Fruit fly (Drosophila melanogaster): ENCODE measurements around the gene org-1.
A peak's percentile ranks its signal among the peaks of the same experiment; 100 is the strongest.

The org-1 gene

dm6 chrX:8414351-8414750 is 40.5 kb downstream of the org-1 start:
- TF ChIP-seq usp (GFP tag; optimal IDR thresholded peaks at IDR 0.05): no peak
- no peak for TF ChIP-seq CG8478 (optimal IDR thresholded peaks at IDR 0.05)
- no peak for TF ChIP-seq EcR (GFP tag; optimal IDR thresholded peaks at IDR 0.05)
- TF ChIP-seq pan (optimal IDR thresholded peaks at IDR 0.05): no peak
- no peak for TF ChIP-seq Dll (optimal IDR thresholded peaks at IDR 0.05)
- TF ChIP-seq psq (optimal IDR thresholded peaks at IDR 0.05): no peak

dm6 chrX:8413513-8414113 is 41.3 kb downstream of the org-1 start:
- TF ChIP-seq usp (GFP tag; optimal IDR thresholded peaks at IDR 0.05) (no peak), pan (optimal IDR thresholded peaks at IDR 0.05) (no peak), psq (optimal IDR thresholded peaks at IDR 0.05) (no peak), Dll (optimal IDR thresholded peaks at IDR 0.05) (no peak), EcR (GFP tag; optimal IDR thresholded peaks at IDR 0.05) (no peak), CG8478 (optimal IDR thresholded peaks at IDR 0.05) (no peak)

DNA sequence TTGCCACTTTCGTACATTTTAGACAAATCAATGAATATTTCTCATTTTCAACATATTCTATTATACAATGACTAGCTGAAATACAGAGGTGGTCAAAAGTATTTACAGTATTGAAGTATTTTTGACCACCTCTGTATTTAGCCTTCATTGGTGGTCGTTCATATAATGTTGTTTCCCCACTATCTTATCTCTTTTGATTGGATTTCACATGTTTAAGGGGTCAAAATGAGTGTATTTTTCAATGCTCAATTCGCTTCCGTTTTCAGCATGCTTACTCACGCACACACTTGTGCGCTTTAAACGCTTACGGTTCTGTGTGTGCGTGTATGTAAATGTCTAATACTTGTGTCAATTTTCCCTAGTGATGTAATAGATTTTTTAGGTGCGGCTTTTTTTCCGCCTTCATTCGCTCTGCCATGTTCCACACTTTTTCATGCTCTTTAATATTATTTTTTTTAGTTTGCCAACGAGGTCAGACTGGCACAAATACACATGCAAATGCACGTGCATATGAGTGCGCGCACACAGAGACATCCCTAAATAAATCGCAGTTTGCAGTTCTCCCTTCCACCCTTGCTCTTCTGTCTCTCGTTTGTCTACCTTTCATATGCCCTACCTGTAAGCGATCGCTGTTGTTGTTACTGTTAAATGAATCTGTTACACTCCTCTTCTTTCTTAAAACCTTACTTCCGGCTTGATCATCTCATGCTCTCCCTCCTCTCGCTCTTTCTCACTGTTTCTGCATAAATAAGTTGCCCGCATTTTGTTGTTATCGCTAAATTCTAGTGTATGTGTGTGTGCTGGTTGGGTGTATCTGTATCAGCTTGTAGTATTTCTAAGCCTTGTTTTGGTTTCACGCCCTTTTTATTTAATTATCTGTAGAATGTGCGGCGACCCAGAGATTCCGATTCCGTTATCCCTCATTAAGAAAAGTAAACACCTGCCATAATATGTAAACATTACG is 42.4 kb downstream of the org-1 start:
- TF ChIP-seq CG8478 (optimal IDR thresholded peaks at IDR 0.05) (no peak), psq (optimal IDR thresholded peaks at IDR 0.05) (no peak), usp (GFP tag; optimal IDR thresholded peaks at IDR 0.05) (no peak), EcR (GFP tag; optimal IDR thresholded peaks at IDR 0.05) (no peak), Dll (optimal IDR thresholded peaks at IDR 0.05) (no peak), pan (optimal IDR thresholded peaks at IDR 0.05) (no peak)

dm6 chrX:8411532-8411960 is 43.3 kb downstream of the org-1 start, which contains the start of gene lawc:
lawc (minus strand) TSS chrX:8411658.
- no peak for TF ChIP-seq EcR (GFP tag; optimal IDR thresholded peaks at IDR 0.05)
- no peak for TF ChIP-seq Dll (optimal IDR thresholded peaks at IDR 0.05)
- no peak for TF ChIP-seq pan (optimal IDR thresholded peaks at IDR 0.05)
- TF ChIP-seq usp (GFP tag; optimal IDR thresholded peaks at IDR 0.05): no peak
- TF ChIP-seq CG8478 (optimal IDR thresholded peaks at IDR 0.05): no peak
- TF ChIP-seq psq (optimal IDR thresholded peaks at IDR 0.05): no peak

dm6 chrX:8410349-8411240 is 44.3 kb downstream of the org-1 start:
- TF ChIP-seq psq (optimal IDR thresholded peaks at IDR 0.05) (no peak), CG8478 (optimal IDR thresholded peaks at IDR 0.05) (peak; percentile 82)

DNA sequence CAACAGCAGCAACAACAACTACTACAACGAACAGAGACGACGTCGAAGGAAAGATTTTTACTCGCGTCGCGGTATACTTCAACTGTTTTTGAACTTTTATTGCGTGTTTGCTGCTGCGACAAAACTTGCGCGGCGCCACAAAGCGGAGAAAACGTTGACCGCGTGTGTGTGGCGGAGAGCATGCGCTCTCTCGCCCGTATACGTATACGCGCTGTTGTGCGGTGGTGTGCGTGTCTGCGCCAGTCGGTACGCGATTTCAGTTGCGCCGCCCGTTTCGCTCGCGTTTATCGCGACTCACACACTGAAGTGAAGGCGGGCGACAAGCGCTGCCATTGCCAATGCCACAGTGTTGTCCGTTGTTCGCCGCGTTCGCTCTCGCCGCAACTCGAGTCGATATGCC is 45.1 kb downstream of the org-1 start:
- TF ChIP-seq pan (optimal IDR thresholded peaks at IDR 0.05) (no peak), Dll (optimal IDR thresholded peaks at IDR 0.05) (peak; percentile 40), usp (GFP tag; optimal IDR thresholded peaks at IDR 0.05) (no peak)

dm6 chrX:8408971-8409455 is 45.9 kb downstream of the org-1 start, which contains the start of gene Trf2:
Trf2 (plus strand) TSS chrX:8409272.
- no peak for TF ChIP-seq usp (GFP tag; optimal IDR thresholded peaks at IDR 0.05)
- TF ChIP-seq CG8478 (optimal IDR thresholded peaks at IDR 0.05): no peak
- no peak for TF ChIP-seq pan (optimal IDR thresholded peaks at IDR 0.05)
- TF ChIP-seq Dll (optimal IDR thresholded peaks at IDR 0.05): no peak
- TF ChIP-seq psq (optimal IDR thresholded peaks at IDR 0.05): no peak
- no peak for TF ChIP-seq EcR (GFP tag; optimal IDR thresholded peaks at IDR 0.05)

DNA sequence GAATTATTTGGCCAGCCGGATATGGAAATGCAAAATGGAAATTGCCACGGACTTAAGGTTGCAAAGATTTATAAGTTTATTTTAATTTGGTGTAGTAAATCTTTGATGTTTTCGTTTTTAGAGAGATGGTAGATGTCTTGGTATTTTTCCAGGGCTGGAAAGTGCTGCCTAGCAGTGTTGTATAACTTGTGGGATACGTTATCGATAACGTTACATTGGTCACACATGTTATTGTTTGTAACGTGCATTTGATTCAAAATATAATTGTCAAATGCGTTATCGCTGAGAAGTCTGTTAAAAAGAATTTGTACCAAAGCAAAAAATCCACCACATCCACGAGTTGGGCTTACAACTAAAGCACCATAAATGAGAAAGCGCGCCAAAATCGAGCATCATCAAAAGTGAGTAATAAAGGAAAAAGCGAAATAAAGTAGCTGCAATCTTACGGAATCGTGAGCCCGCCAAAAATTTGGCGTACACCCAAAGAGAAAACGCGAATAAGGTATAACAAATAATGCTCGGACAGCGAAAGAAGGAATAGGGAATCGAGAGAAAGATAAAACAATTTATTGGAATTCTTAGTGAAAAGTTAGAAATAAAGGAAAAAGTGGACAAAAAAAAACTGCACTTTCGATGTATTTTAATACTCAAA is 47.6 kb downstream of the org-1 start, which contains the start of gene PIG-T:
PIG-T (minus strand) TSS at position 140 of the 652 bp plus-strand sequence.
- TF ChIP-seq usp (GFP tag; optimal IDR thresholded peaks at IDR 0.05): no peak
- no peak for TF ChIP-seq pan (optimal IDR thresholded peaks at IDR 0.05)
- no peak for TF ChIP-seq CG8478 (optimal IDR thresholded peaks at IDR 0.05)
- no peak for TF ChIP-seq Dll (optimal IDR thresholded peaks at IDR 0.05)
- TF ChIP-seq EcR (GFP tag; optimal IDR thresholded peaks at IDR 0.05): no peak
- no peak for TF ChIP-seq psq (optimal IDR thresholded peaks at IDR 0.05)

dm6 chrX:8399019-8399623 is 55.7 kb downstream of the org-1 start:
- TF ChIP-seq Dll (optimal IDR thresholded peaks at IDR 0.05) (no peak), psq (optimal IDR thresholded peaks at IDR 0.05) (no peak), pan (optimal IDR thresholded peaks at IDR 0.05) (no peak), EcR (GFP tag; optimal IDR thresholded peaks at IDR 0.05) (no peak), CG8478 (optimal IDR thresholded peaks at IDR 0.05) (no peak), usp (GFP tag; optimal IDR thresholded peaks at IDR 0.05) (no peak)

DNA sequence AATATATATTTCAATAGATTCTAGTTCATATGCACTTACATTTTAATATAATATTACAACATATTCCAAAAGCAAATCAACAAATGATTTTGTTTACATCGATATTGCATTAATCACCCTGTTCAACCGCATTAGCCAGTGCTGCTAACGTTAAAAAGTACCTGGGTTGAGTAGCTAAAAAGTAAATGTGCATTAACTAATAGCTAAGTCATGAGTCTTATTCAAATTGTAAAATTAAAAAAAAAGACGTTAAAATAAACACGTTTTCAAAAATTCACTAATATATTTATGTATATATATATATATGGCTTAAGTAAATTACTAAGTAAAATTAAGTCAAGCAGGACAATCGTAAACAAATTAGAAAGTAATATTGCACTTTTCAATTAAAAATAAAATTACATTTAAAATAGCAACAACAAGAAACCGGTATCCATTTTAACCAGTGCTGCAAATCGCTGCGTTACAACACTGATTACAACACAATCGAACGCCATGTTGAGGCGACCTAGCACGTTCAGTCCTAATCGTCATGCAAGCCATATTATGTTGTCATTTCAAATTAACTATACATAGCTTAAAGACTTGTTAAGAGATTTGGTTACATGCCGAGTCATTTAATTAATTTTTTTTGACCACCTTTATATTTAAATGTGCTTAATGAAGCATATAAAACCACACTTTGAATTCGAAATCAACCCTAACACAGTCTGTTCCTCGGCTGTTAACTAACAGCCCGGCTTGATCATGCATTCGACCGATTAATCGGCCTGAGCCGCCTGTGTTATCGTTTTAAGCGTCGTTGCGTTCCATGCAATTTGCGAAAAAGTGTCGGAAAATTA is 56.5 kb downstream of the org-1 start, which contains the start of gene CG10555:
CG10555 (plus strand) TSS at position 764 of the 842 bp plus-strand sequence.
- TF ChIP-seq pan (optimal IDR thresholded peaks at IDR 0.05): no peak
- TF ChIP-seq EcR (GFP tag; optimal IDR thresholded peaks at IDR 0.05): no peak
- TF ChIP-seq psq (optimal IDR thresholded peaks at IDR 0.05): no peak
- TF ChIP-seq Dll (optimal IDR thresholded peaks at IDR 0.05): no peak
- TF ChIP-seq CG8478 (optimal IDR thresholded peaks at IDR 0.05): no peak
- TF ChIP-seq usp (GFP tag; optimal IDR thresholded peaks at IDR 0.05): no peak
